Worm (Caenorhabditis elegans) whole organism, L4 larva: ENCODE measurements around the gene clec-172.

Experiments used
- F26F4.8 ChIP-seq: fragments of 200-800 bp; sonication (Bioruptor generic); conservative IDR thresholded peaks from 2 replicates; pipeline ENCODE4 v1.3.6; 2022; ENCODE audit warnings: missing genetic modification characterization, missing compliant biosample characterization
- F44E2.7 ChIP-seq: fragments of 200-800 bp; sonication (Bioruptor generic); IDR thresholded peaks from 2 replicates; pipeline ENCODE4 v2.1.2; 2022; ENCODE audit warnings: missing genetic modification characterization, missing compliant biosample characterization
- R02D3.7 ChIP-seq: fragments of 150-350 bp; sonication (generic microtip); optimal IDR thresholded peaks from 3 replicates; lab custom pipeline; 2014; ENCODE audit warnings: missing biosample characterization, missing genetic modification characterization
- Y48G9A.11 ChIP-seq: fragments of 200-800 bp; sonication (Bioruptor generic); IDR thresholded peaks from 2 replicates; pipeline ENCODE4 v1.3.6; 2022; ENCODE audit warnings: missing genetic modification reagents, missing genetic modification characterization, missing compliant biosample characterization
- Y5F2A.4 ChIP-seq: fragments of 200-800 bp; sonication (Bioruptor generic); optimal IDR thresholded peaks from 2 replicates; lab custom pipeline; 2018; ENCODE audit warnings: mild to moderate bottlenecking, missing genetic modification characterization, missing compliant biosample characterization
- ZK337.2 ChIP-seq: fragments of 200-800 bp; sonication (Bioruptor generic); IDR thresholded peaks from 2 replicates; pipeline ENCODE4 v1.3.6; 2022; ENCODE audit warnings: missing genetic modification reagents, missing genetic modification characterization, missing compliant biosample characterization
- aha-1 ChIP-seq: fragments of 150-350 bp; peaks from one replicate; lab custom pipeline; 2014; ENCODE audit warnings: missing biosample characterization, missing genetic modification characterization
- ama-1 ChIP-seq: fragments of 150-350 bp; optimal IDR thresholded peaks from 2 replicates; lab custom pipeline; 2014; ENCODE audit warnings: inconsistent platforms, mixed read lengths
- arid-1 ChIP-seq: fragments of 200-800 bp; sonication (Bioruptor generic); conservative IDR thresholded peaks from 2 replicates; pipeline ENCODE4 v1.3.6; 2022; ENCODE audit warnings: missing genetic modification reagents, missing genetic modification characterization, missing compliant biosample characterization
- attf-4 ChIP-seq: sonication (generic microtip); optimal IDR thresholded peaks from 3 replicates; lab custom pipeline; 2017; ENCODE audit warnings: missing biosample characterization, missing genetic modification characterization
- ces-1 ChIP-seq: fragments of 150-350 bp; sonication (generic microtip); optimal IDR thresholded peaks from 4 replicates; lab custom pipeline; 2014; ENCODE audit warnings: missing biosample characterization, missing genetic modification reagents, missing genetic modification characterization
- cey-2 ChIP-seq: sonication (generic microtip); optimal IDR thresholded peaks from 3 replicates; lab custom pipeline; 2017; ENCODE audit warnings: missing genetic modification characterization, mild to moderate bottlenecking, missing compliant biosample characterization, antibody characterized with exemption, borderline replicate concordance; ENCODE audit not compliant: insufficient read depth
- ctbp-1 ChIP-seq: fragments of 200-800 bp; sonication (Bioruptor generic); IDR thresholded peaks from 2 replicates; pipeline ENCODE4 v1.3.6; 2022; ENCODE audit warnings: missing genetic modification reagents, missing genetic modification characterization, missing compliant biosample characterization
- daf-19 ChIP-seq: fragments of 200-800 bp; sonication (Bioruptor generic); conservative IDR thresholded peaks from 2 replicates; pipeline ENCODE4 v1.3.6; 2022; ENCODE audit warnings: missing genetic modification characterization, missing compliant biosample characterization
- daf-8 ChIP-seq: fragments of 200-800 bp; sonication (Bioruptor generic); IDR thresholded peaks from 2 replicates; pipeline ENCODE4 v1.3.6; 2022; ENCODE audit warnings: missing genetic modification characterization, missing compliant biosample characterization
- dve-1 ChIP-seq: sonication (generic microtip); optimal IDR thresholded peaks from 2 replicates; lab custom pipeline; 2017; ENCODE audit warnings: antibody characterized with exemption, mild to moderate bottlenecking, missing genetic modification characterization, missing compliant biosample characterization; ENCODE audit not compliant: insufficient read depth
- egl-43 ChIP-seq: fragments of 200-800 bp; sonication (Bioruptor generic); IDR thresholded peaks from 2 replicates; pipeline ENCODE4 v1.3.6; 2022; ENCODE audit warnings: missing genetic modification reagents, missing genetic modification characterization, missing compliant biosample characterization
- hif-1 ChIP-seq, 2 experiments: sonication (generic microtip); optimal IDR thresholded peaks; 2 replicates each; lab custom pipeline; 2016 to 2017; ENCODE audit warnings: missing compliant biosample characterization in 2 of 2, missing genetic modification characterization in 2 of 2, missing genetic modification reagents in 2 of 2, missing genotype in 2 of 2, mild to moderate bottlenecking in 1 of 2
- hmg-1.1 ChIP-seq: fragments of 200-800 bp; sonication (Bioruptor generic); IDR thresholded peaks from 2 replicates; pipeline ENCODE4 v1.3.6; 2022; ENCODE audit warnings: missing genetic modification reagents, missing genetic modification characterization, missing compliant biosample characterization
- lin-29 ChIP-seq: fragments of 200-800 bp; sonication (Bioruptor generic); IDR thresholded peaks from 2 replicates; pipeline ENCODE4 v1.3.6; 2022; ENCODE audit warnings: missing genetic modification reagents, missing genetic modification characterization, missing compliant biosample characterization
- lin-38 ChIP-seq: fragments of 200-800 bp; sonication (Bioruptor generic); IDR thresholded peaks from 2 replicates; pipeline ENCODE4 v1.3.6; 2022; ENCODE audit warnings: missing genetic modification reagents, missing genetic modification characterization, missing compliant biosample characterization
- mdt-29 ChIP-seq: fragments of 200-800 bp; sonication (Bioruptor generic); IDR thresholded peaks from 2 replicates; pipeline ENCODE4 v1.3.6; 2022; ENCODE audit warnings: missing genetic modification reagents, missing genetic modification characterization, missing compliant biosample characterization
- mes-2 ChIP-seq: sonication (generic microtip); optimal IDR thresholded peaks from 2 replicates; lab custom pipeline; 2016; ENCODE audit warnings: missing genotype, mild to moderate bottlenecking, missing genetic modification characterization, missing compliant biosample characterization; ENCODE audit not compliant: poor library complexity, severe bottlenecking
- nhr-102 ChIP-seq: sonication (generic microtip); optimal IDR thresholded peaks from 2 replicates; lab custom pipeline; 2016; ENCODE audit warnings: mild to moderate bottlenecking, missing genetic modification characterization, moderate library complexity, missing compliant biosample characterization
- nhr-111 ChIP-seq: fragments of 200-800 bp; sonication (Bioruptor generic); optimal IDR thresholded peaks from 2 replicates; lab custom pipeline; 2018; ENCODE audit warnings: mild to moderate bottlenecking, missing genetic modification characterization, missing compliant biosample characterization
- nhr-25 ChIP-seq: sonication (generic microtip); optimal IDR thresholded peaks from 2 replicates; lab custom pipeline; 2017; ENCODE audit warnings: missing genetic modification characterization, mild to moderate bottlenecking, missing compliant biosample characterization, antibody characterized with exemption, moderate library complexity, borderline replicate concordance; ENCODE audit not compliant: insufficient read depth
- nhr-76 ChIP-seq: fragments of 150-350 bp; optimal IDR thresholded peaks from 2 replicates; lab custom pipeline; 2014; ENCODE audit warnings: missing biosample characterization, missing genetic modification characterization
- pha-4 ChIP-seq, 2 experiments: fragments of 150-350 bp in 1 of 2; fragments of 200-800 bp in 1 of 2; sonication (Bioruptor generic) in 1 of 2; IDR thresholded peaks in 1 of 2; optimal IDR thresholded peaks in 1 of 2; 2 replicates each; pipeline versions ENCODE4 v1.3.6 to Lab custom; 2014 to 2022; ENCODE audit warnings: missing genetic modification characterization in 2 of 2, missing genetic modification reagents in 2 of 2, missing biosample characterization in 1 of 2, missing compliant biosample characterization in 1 of 2
- saeg-2 ChIP-seq: fragments of 200-800 bp; sonication (Bioruptor generic); IDR thresholded peaks from 2 replicates; pipeline ENCODE4 v1.3.6; 2022; ENCODE audit warnings: missing genetic modification reagents, missing genetic modification characterization, missing compliant biosample characterization
- sdz-12 ChIP-seq: fragments of 200-800 bp; sonication (Bioruptor generic); optimal IDR thresholded peaks from 2 replicates; lab custom pipeline; 2018; ENCODE audit warnings: mild to moderate bottlenecking, missing genetic modification characterization, missing compliant biosample characterization
- set-16 ChIP-seq: fragments of 200-800 bp; sonication (Bioruptor generic); IDR thresholded peaks from 2 replicates; pipeline ENCODE4 v1.3.6; 2022; ENCODE audit warnings: missing genetic modification reagents, missing genetic modification characterization, missing compliant biosample characterization
- spr-1 ChIP-seq: sonication (generic microtip); optimal IDR thresholded peaks from 2 replicates; lab custom pipeline; 2016; ENCODE audit warnings: mild to moderate bottlenecking, missing genetic modification characterization, missing compliant biosample characterization
- spr-3 ChIP-seq: fragments of 200-800 bp; sonication (Bioruptor generic); optimal IDR thresholded peaks from 2 replicates; lab custom pipeline; 2018; ENCODE audit warnings: mild to moderate bottlenecking, missing genetic modification characterization, missing compliant biosample characterization
- tra-1 ChIP-seq: fragments of 200-800 bp; sonication (Bioruptor generic); IDR thresholded peaks from 2 replicates; pipeline ENCODE4 v1.3.6; 2022; ENCODE audit warnings: missing genetic modification reagents, missing genetic modification characterization, missing compliant biosample characterization
- unc-130 ChIP-seq: sonication (generic microtip); optimal IDR thresholded peaks from 2 replicates; lab custom pipeline; 2016; ENCODE audit warnings: missing genetic modification reagents, missing genetic modification characterization, missing compliant biosample characterization

clec-172 gene

ce11 chrIV:1549095-1550093 is 33.0 kb upstream of the clec-172 start (continued):
- TF ChIP-seq lin-38 (GFP tag; lab: Robert Waterston, UW): no peak
- no peak for TF ChIP-seq F44E2.7 (GFP tag; lab: Robert Waterston, UW)
- peak; percentile 50; the same call in 1 of the 2 replicates for TF ChIP-seq egl-43 (GFP tag; lab: Robert Waterston, UW)
- TF ChIP-seq daf-8 (GFP tag; lab: Robert Waterston, UW): no peak
- peak; percentile 99 for TF ChIP-seq set-16
- TF ChIP-seq hif-1 (tag; optimal IDR thresholded peaks at IDR 0.05; lab: Kevin White, UChicago): no peak

ce11 chrIV:1548457-1548861 is 32.0 kb upstream of the clec-172 start, which contains the start of gene col-107:
Gene col-107, plus strand, starts transcription at chrIV:1548721.
- TF ChIP-seq F26F4.8 (0 out of 2 replicates have a peak, but pooled peaks have one; percentile 9), daf-8 (GFP tag; lab: Robert Waterston, UW) (no peak), tra-1 (no peak), nhr-25 (tag; lab: Kevin White, UChicago) (peak; percentile 1), mes-2 (tag; lab: Kevin White, UChicago) (peak; percentile 16), lin-29 (no peak), ctbp-1 (GFP tag; lab: Robert Waterston, UW) (no peak), sdz-12 (no peak), ama-1 (lab: Kevin White, UChicago) (peak; percentile 85), daf-19 (no peak), hmg-1.1 (GFP tag; lab: Robert Waterston, UW) (no peak), arid-1 (GFP tag; lab: Robert Waterston, UW) (0 out of 2 replicates have a peak, but pooled peaks have one; percentile 11), aha-1 (tag; lab: Kevin White, UChicago) (peak; percentile 70)
- TF ChIP-seq, all 104 proteins: peak for 6

ce11 chrIV:1547129-1547528 is 30.7 kb upstream of the clec-172 start:
- no peak for TF ChIP-seq nhr-76 (tag; lab: Kevin White, UChicago)
- no peak for TF ChIP-seq Y5F2A.4 (GFP tag; lab: Kevin White, UChicago)
- no peak for TF ChIP-seq lin-38 (GFP tag; lab: Robert Waterston, UW)
- TF ChIP-seq nhr-102 (tag; lab: Kevin White, UChicago): no peak
- no peak for TF ChIP-seq unc-130 (GFP tag; lab: Kevin White, UChicago)
- TF ChIP-seq R02D3.7 (tag; lab: Kevin White, UChicago): no peak
- no peak for TF ChIP-seq egl-43 (GFP tag; lab: Robert Waterston, UW)
- TF ChIP-seq spr-3 (GFP tag; lab: Kevin White, UChicago): no peak
- TF ChIP-seq ces-1 (GFP tag; lab: Kevin White, UChicago): no peak
- TF ChIP-seq spr-1 (tag; lab: Kevin White, UChicago): no peak
- TF ChIP-seq nhr-111 (GFP tag; lab: Kevin White, UChicago): no peak
- no peak for TF ChIP-seq attf-4 (tag; lab: Kevin White, UChicago)
- no peak for TF ChIP-seq pha-4 (GFP tag; IDR thresholded peaks at IDR 0.05; lab: Robert Waterston, UW)
- no peak for TF ChIP-seq pha-4 (tag; optimal IDR thresholded peaks at IDR 0.05; lab: Kevin White, UChicago)
- TF ChIP-seq dve-1 (tag; lab: Kevin White, UChicago): no peak

- no peak for TF ChIP-seq spr-3 (GFP tag; lab: Kevin White, UChicago)
- no peak for TF ChIP-seq cey-2
- no peak for TF ChIP-seq saeg-2 (GFP tag; lab: Robert Waterston, UW)
- no peak for TF ChIP-seq lin-29
- TF ChIP-seq ces-1 (GFP tag; lab: Kevin White, UChicago): no peak
- no peak for TF ChIP-seq Y48G9A.11 (GFP tag; lab: Robert Waterston, UW)
- TF ChIP-seq ZK337.2 (GFP tag; lab: Robert Waterston, UW): no peak
- no peak for TF ChIP-seq mdt-29 (GFP tag; lab: Robert Waterston, UW)
- TF ChIP-seq, all 104 proteins: peak for 0
Measured at ce11 chrIV:1536316-1536715, 19.9 kb upstream of the clec-172 start, which contains the start of gene K03H6.5. Gene K03H6.5, minus strand, starts transcription at chrIV:1536416.
